Fruit fly (Drosophila melanogaster) whole organism, embryonic: ENCODE results near the gene lute.

Source experiments
- CG10462 ChIP-seq: fragments of 200-800 bp; sonication (Bioruptor generic); optimal IDR thresholded peaks from 2 replicates; lab custom pipeline; 2016; ENCODE audit warnings: missing biosample characterization, missing genetic modification characterization
- CG10959 ChIP-seq: fragments of 200-800 bp; sonication (Bioruptor generic); IDR thresholded peaks from 2 replicates; pipeline ENCODE4 v1.3.6; 2022; ENCODE audit warnings: missing biosample characterization, missing genetic modification characterization
- CG12071 ChIP-seq: fragments of 200-800 bp; sonication (Bioruptor generic); optimal IDR thresholded peaks from 3 replicates; lab custom pipeline; 2018; ENCODE audit warnings: missing biosample characterization, mild to moderate bottlenecking, missing genetic modification characterization
- CG12219 ChIP-seq: fragments of 200-800 bp; sonication (Bioruptor generic); optimal IDR thresholded peaks from 3 replicates; lab custom pipeline; 2018; ENCODE audit warnings: missing biosample characterization, mild to moderate bottlenecking, missing genetic modification characterization
- CG12744 ChIP-seq: fragments of 200-800 bp; sonication (Bioruptor generic); optimal IDR thresholded peaks from 2 replicates; lab custom pipeline; 2016; ENCODE audit warnings: missing biosample characterization, missing genetic modification characterization
- CG14710 ChIP-seq: fragments of 200-800 bp; sonication (Bioruptor generic); optimal IDR thresholded peaks from 3 replicates; lab custom pipeline; 2019; ENCODE audit warnings: missing biosample characterization, mild to moderate bottlenecking, missing genetic modification characterization, moderate library complexity
- CG1603 ChIP-seq: fragments of 200-800 bp; sonication (Bioruptor generic); optimal IDR thresholded peaks from 2 replicates; lab custom pipeline; 2019; ENCODE audit warnings: missing biosample characterization, mild to moderate bottlenecking, missing genetic modification characterization, moderate library complexity
- CG17361 ChIP-seq: fragments of 200-800 bp; sonication (Bioruptor generic); IDR thresholded peaks from 3 replicates; pipeline ENCODE4 v1.3.6; 2022; ENCODE audit warnings: missing biosample characterization, missing genetic modification characterization
- CG17568 ChIP-seq: fragments of 200-800 bp; sonication (Bioruptor generic); optimal IDR thresholded peaks from 2 replicates; lab custom pipeline; 2018; ENCODE audit warnings: missing biosample characterization, mild to moderate bottlenecking, missing genetic modification characterization, moderate library complexity
- CG1832 ChIP-seq: fragments of 200-800 bp; sonication (Bioruptor generic); optimal IDR thresholded peaks from 2 replicates; lab custom pipeline; 2017; ENCODE audit warnings: missing biosample characterization, mild to moderate bottlenecking, missing genetic modification characterization, inconsistent platforms
- CG2129 ChIP-seq: fragments of 200-800 bp; sonication (Bioruptor generic); IDR thresholded peaks from 2 replicates; pipeline ENCODE4 v1.3.6; 2022; ENCODE audit warnings: missing biosample characterization, missing genetic modification characterization; ENCODE audit not compliant: partially characterized antibody
- CG30403 ChIP-seq: fragments of 200-800 bp; sonication (Bioruptor generic); optimal IDR thresholded peaks from 3 replicates; lab custom pipeline; 2016; ENCODE audit warnings: missing biosample characterization, missing genetic modification characterization
- CG31365 ChIP-seq: fragments of 200-800 bp; sonication (Bioruptor generic); optimal IDR thresholded peaks from 2 replicates; lab custom pipeline; 2018; ENCODE audit warnings: missing biosample characterization, mild to moderate bottlenecking, missing genetic modification characterization
- CG3847 ChIP-seq: fragments of 200-800 bp; sonication (Bioruptor generic); IDR thresholded peaks from 2 replicates; pipeline ENCODE4 v1.3.6; 2022; ENCODE audit warnings: missing biosample characterization, missing genetic modification characterization
- CG7839 ChIP-seq: fragments of 200-800 bp; sonication (Bioruptor generic); optimal IDR thresholded peaks from 3 replicates; lab custom pipeline; 2018; ENCODE audit warnings: missing biosample characterization, mild to moderate bottlenecking, missing genetic modification characterization, moderate library complexity
- CG8290 ChIP-seq, 3 experiments: fragments of 200-800 bp; sonication (Bioruptor generic); optimal IDR thresholded peaks; 2 replicates each; lab custom pipeline; 2016 to 2019; ENCODE audit warnings: missing biosample characterization in 3 of 3, missing genetic modification characterization in 3 of 3, mild to moderate bottlenecking in 2 of 3, moderate library complexity in 1 of 3
- Eip74EF ChIP-seq, 2 experiments: fragments of 200-800 bp in 1 of 2; fragments of >200 bp in 1 of 2; sonication (Bioruptor generic) in 1 of 2; optimal IDR thresholded peaks; 2 replicates each; lab custom pipeline; 2017 to 2019; ENCODE audit warnings: missing biosample characterization in 2 of 2, missing genetic modification characterization in 2 of 2, mild to moderate bottlenecking in 1 of 2, moderate library complexity in 1 of 2
- Ets97D ChIP-seq: fragments of 200-800 bp; sonication (Bioruptor generic); optimal IDR thresholded peaks from 3 replicates; lab custom pipeline; 2016; ENCODE audit warnings: missing biosample characterization, missing genetic modification characterization
- Gug ChIP-seq: fragments of 200-800 bp; sonication (Bioruptor generic); IDR thresholded peaks from 4 replicates; pipeline ENCODE4 v1.3.6; 2022; ENCODE audit warnings: missing biosample characterization, missing genetic modification characterization
- HLHmδ ChIP-seq: fragments of 200-800 bp; sonication (Bioruptor generic); optimal IDR thresholded peaks from 2 replicates; lab custom pipeline; 2018; ENCODE audit warnings: missing biosample characterization, mild to moderate bottlenecking, missing genetic modification characterization, moderate library complexity
- Hmr ChIP-seq: fragments of 200-800 bp; sonication (Bioruptor generic); optimal IDR thresholded peaks from 3 replicates; lab custom pipeline; 2017; ENCODE audit warnings: mild to moderate bottlenecking, missing biosample characterization, missing genetic modification reagents, missing genetic modification characterization
- Nf-YC ChIP-seq: fragments of 200-800 bp; optimal IDR thresholded peaks from 3 replicates; lab custom pipeline; 2019; ENCODE audit warnings: missing biosample characterization, mild to moderate bottlenecking, missing genetic modification characterization, moderate library complexity
- Poxn ChIP-seq: fragments of 200-800 bp; sonication (Bioruptor generic); IDR thresholded peaks from 2 replicates; pipeline ENCODE4 v1.3.6; 2022; ENCODE audit warnings: missing biosample characterization, missing genetic modification characterization
- Ravus ChIP-seq: fragments of 200-800 bp; sonication (Bioruptor generic); IDR thresholded peaks from 2 replicates; pipeline ENCODE4 v1.3.6; 2022; ENCODE audit warnings: missing biosample characterization, missing genetic modification characterization
- Side ChIP-seq: fragments of 200-800 bp; sonication (Bioruptor generic); optimal IDR thresholded peaks from 2 replicates; lab custom pipeline; 2016; ENCODE audit warnings: missing biosample characterization, missing genetic modification characterization
- Trl ChIP-seq, 3 experiments: fragments of >200 bp in 2 of 3; fragments of 200-800 bp in 1 of 3; sonication (Bioruptor generic) in 1 of 3; optimal IDR thresholded peaks; 2 replicates in 1 of 3; 3 replicates in 2 of 3; lab custom pipeline; 2016 to 2017; ENCODE audit warnings: missing biosample characterization in 1 of 3, missing genetic modification characterization in 1 of 3
- ab ChIP-seq: fragments of 200-800 bp; sonication (Bioruptor generic); optimal IDR thresholded peaks from 2 replicates; lab custom pipeline; 2016; ENCODE audit warnings: missing biosample characterization, missing genetic modification characterization
- bbx ChIP-seq: fragments of 200-800 bp; sonication (Bioruptor generic); IDR thresholded peaks from 2 replicates; pipeline ENCODE4 v1.3.6; 2022; ENCODE audit warnings: missing biosample characterization, missing genetic modification characterization; ENCODE audit not compliant: partially characterized antibody
- cato ChIP-seq: fragments of 200-800 bp; sonication (Bioruptor generic); optimal IDR thresholded peaks from 2 replicates; lab custom pipeline; 2016; ENCODE audit warnings: missing biosample characterization, missing genetic modification characterization, borderline replicate concordance
- dmrt99B ChIP-seq: fragments of 200-800 bp; sonication (Bioruptor generic); optimal IDR thresholded peaks from 2 replicates; lab custom pipeline; 2018; ENCODE audit warnings: missing biosample characterization, mild to moderate bottlenecking, missing genetic modification characterization, moderate library complexity
- fd102C ChIP-seq: fragments of 200-800 bp; sonication (Bioruptor generic); optimal IDR thresholded peaks from 2 replicates; lab custom pipeline; 2018; ENCODE audit warnings: missing biosample characterization, mild to moderate bottlenecking, missing genetic modification characterization, moderate library complexity
- fd64A ChIP-seq: fragments of 200-800 bp; sonication (Bioruptor generic); optimal IDR thresholded peaks from 3 replicates; lab custom pipeline; 2018; ENCODE audit warnings: missing biosample characterization, mild to moderate bottlenecking, missing genetic modification characterization
- gce ChIP-seq: fragments of 200-800 bp; sonication (Bioruptor generic); IDR thresholded peaks from 3 replicates; pipeline ENCODE4 v1.3.6; 2022; ENCODE audit warnings: missing biosample characterization, missing genetic modification characterization
- gcm ChIP-seq: fragments of 200-800 bp; sonication (Bioruptor generic); optimal IDR thresholded peaks from 2 replicates; lab custom pipeline; 2019; ENCODE audit warnings: missing biosample characterization, mild to moderate bottlenecking, missing genetic modification characterization, moderate library complexity
- gem ChIP-seq: fragments of 200-800 bp; sonication (Bioruptor generic); optimal IDR thresholded peaks from 2 replicates; lab custom pipeline; 2019; ENCODE audit warnings: missing biosample characterization, mild to moderate bottlenecking, missing genetic modification characterization, moderate library complexity
- hb ChIP-seq: fragments of 200-800 bp; sonication (Bioruptor generic); IDR thresholded peaks from 3 replicates; pipeline ENCODE4 v1.3.6; 2022; ENCODE audit warnings: missing biosample characterization, missing genetic modification characterization; ENCODE audit not compliant: partially characterized antibody
- insv ChIP-seq, 2 experiments: fragments of 200-800 bp; sonication (Bioruptor generic); optimal IDR thresholded peaks; 3 replicates each; lab custom pipeline; 2016 to 2018; ENCODE audit warnings: missing biosample characterization in 2 of 2, missing genetic modification characterization in 2 of 2
- kay ChIP-seq: fragments of 200-800 bp; sonication (Bioruptor generic); optimal IDR thresholded peaks from 2 replicates; lab custom pipeline; 2016; ENCODE audit warnings: missing biosample characterization, missing genetic modification characterization
- kni ChIP-seq: fragments of 200-800 bp; sonication (Bioruptor generic); optimal IDR thresholded peaks from 3 replicates; lab custom pipeline; 2017; ENCODE audit warnings: mild to moderate bottlenecking, missing biosample characterization, missing genetic modification reagents, missing genetic modification characterization
- onecut ChIP-seq: fragments of 200-800 bp; sonication (Bioruptor generic); IDR thresholded peaks from 2 replicates; pipeline ENCODE4 v1.3.6; 2022; ENCODE audit warnings: missing biosample characterization, missing genetic modification characterization
- salm ChIP-seq: fragments of 200-800 bp; sonication (Bioruptor generic); optimal IDR thresholded peaks from 2 replicates; lab custom pipeline; 2018; ENCODE audit warnings: missing biosample characterization, mild to moderate bottlenecking, missing genetic modification characterization
- sd ChIP-seq: fragments of 200-800 bp; sonication (Bioruptor generic); optimal IDR thresholded peaks from 3 replicates; lab custom pipeline; 2018; ENCODE audit warnings: missing biosample characterization, mild to moderate bottlenecking, missing genetic modification characterization, moderate library complexity
- slou ChIP-seq: fragments of 200-800 bp; sonication (Bioruptor generic); optimal IDR thresholded peaks from 3 replicates; lab custom pipeline; 2016; ENCODE audit warnings: missing biosample characterization, missing genetic modification characterization
- so ChIP-seq: fragments of 200-800 bp; sonication (Bioruptor generic); IDR thresholded peaks from 3 replicates; pipeline ENCODE4 v1.3.6; 2022; ENCODE audit warnings: missing biosample characterization, missing genetic modification characterization
- tap ChIP-seq: fragments of 200-800 bp; optimal IDR thresholded peaks from 3 replicates; lab custom pipeline; 2019; ENCODE audit warnings: missing biosample characterization, mild to moderate bottlenecking, missing genetic modification characterization, moderate library complexity
- tgo ChIP-seq: fragments of 200-800 bp; sonication (Bioruptor generic); IDR thresholded peaks from 3 replicates; pipeline ENCODE4 v1.3.6; 2022; ENCODE audit warnings: missing biosample characterization, missing genetic modification characterization
- vnd ChIP-seq: fragments of 200-800 bp; sonication (Bioruptor generic); IDR thresholded peaks from 3 replicates; pipeline ENCODE4 v1.3.6; 2022; ENCODE audit warnings: missing biosample characterization, missing genetic modification characterization; ENCODE audit not compliant: partially characterized antibody
- zf30C ChIP-seq: fragments of 200-800 bp; sonication (Bioruptor generic); optimal IDR thresholded peaks from 3 replicates; lab custom pipeline; 2018; ENCODE audit warnings: missing biosample characterization, mild to moderate bottlenecking, missing genetic modification characterization

Gene lute

DNA sequence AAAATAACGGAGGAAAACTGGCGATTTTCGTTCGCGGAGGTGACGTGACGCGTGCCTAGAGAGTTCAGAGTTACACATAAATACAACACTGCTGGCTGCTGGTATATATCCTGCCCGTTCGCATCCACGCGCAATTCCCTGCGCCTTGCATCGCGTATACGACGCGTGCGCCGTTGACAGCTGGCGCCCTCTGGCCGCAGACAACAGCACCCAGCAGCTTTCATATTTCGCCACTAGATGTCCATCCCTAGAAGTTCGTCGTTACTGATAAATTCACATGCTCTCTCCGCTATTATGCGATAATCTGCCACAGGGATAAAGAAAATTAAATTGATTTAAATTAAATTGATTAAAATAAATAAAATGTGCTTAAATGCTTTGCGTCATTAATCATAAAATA lies 22.7 kb downstream of the lute start, which contains the start of gene Sur-8 (continued):
- no peak for TF ChIP-seq CG10462 (GFP tag; lab: Kevin White, UChicago)
- TF ChIP-seq gce (GFP tag; lab: Robert Waterston, UW), result 0 out of 3 replicates have a peak, but pooled peaks have one; percentile 15
- no peak for TF ChIP-seq Poxn (GFP tag; lab: Robert Waterston, UW)
- no peak for TF ChIP-seq fd102C (GFP tag; lab: Kevin White, UChicago)
- peak; percentile 67 for TF ChIP-seq HLHmδ (GFP tag; lab: Kevin White, UChicago)
- no peak for TF ChIP-seq vnd (GFP tag; lab: Robert Waterston, UW)
- TF ChIP-seq Ravus, result no peak; the same call in 1 of the 2 replicates
- TF ChIP-seq CG30403, result peak; percentile 65
- TF ChIP-seq gcm, result no peak
- no peak for TF ChIP-seq cato (GFP tag; lab: Kevin White, UChicago)
- TF ChIP-seq CG1603 (tag; lab: Kevin White, UChicago), result peak; percentile 73
- 0 out of 3 replicates have a peak, but pooled peaks have one; percentile 58 for TF ChIP-seq so (GFP tag; lab: Robert Waterston, UW)
- TF ChIP-seq Side, result peak; percentile 2
- peak; percentile 45 for TF ChIP-seq CG12744
- TF ChIP-seq Nf-YC (tag; lab: Kevin White, UChicago), result peak; percentile 50
- TF ChIP-seq onecut, result peak; percentile 73
- peak; percentile 61 for TF ChIP-seq CG3847 (GFP tag; lab: Robert Waterston, UW)
- peak; percentile 55 for TF ChIP-seq dmrt99B (tag; lab: Kevin White, UChicago)
- peak; percentile 62; the same call in 2 of the 4 replicates for TF ChIP-seq Gug (GFP tag; lab: Robert Waterston, UW)
- TF ChIP-seq CG8290 (GFP tag; optimal IDR thresholded peaks at IDR 0.05; lab: Kevin White, UChicago), result peak; percentile 30
- TF ChIP-seq CG8290 (tag; optimal IDR thresholded peaks at IDR 0.05; lab: Kevin White, UChicago), result peak in 1 of 2 experiments; percentile 90
- peak; percentile 56 for TF ChIP-seq gem (tag; lab: Kevin White, UChicago)
- TF ChIP-seq kni (GFP tag; lab: Kevin White, UChicago), result no peak
- TF ChIP-seq kay, result no peak
- TF ChIP-seq Eip74EF (GFP tag; optimal IDR thresholded peaks at IDR 0.05; lab: Kevin White, UChicago), result no peak
- peak; percentile 23 for TF ChIP-seq tap (tag; lab: Kevin White, UChicago)
- TF ChIP-seq CG14710 (tag; lab: Kevin White, UChicago), result peak; percentile 2
- peak; percentile 45 for TF ChIP-seq Ets97D (GFP tag; lab: Kevin White, UChicago)
- TF ChIP-seq zf30C, result no peak
- no peak for TF ChIP-seq CG1832
- no peak for TF ChIP-seq salm
- TF ChIP-seq Trl (optimal IDR thresholded peaks at IDR 0.05; lab: Kevin White, UChicago), result no peak
- TF ChIP-seq Trl (GFP tag; optimal IDR thresholded peaks at IDR 0.05; lab: Kevin White, UChicago), result peak; percentile 72
- TF ChIP-seq fd64A, result peak; percentile 52
- TF ChIP-seq sd (tag; lab: Kevin White, UChicago), result no peak
- TF ChIP-seq Hmr (GFP tag; lab: Kevin White, UChicago), result peak; percentile 76
- no peak for TF ChIP-seq bbx (GFP tag; lab: Robert Waterston, UW)
- peak; percentile 65; the same call in 2 of the 3 replicates for TF ChIP-seq CG17361 (GFP tag; lab: Robert Waterston, UW)
- TF ChIP-seq CG12071 (GFP tag; lab: Kevin White, UChicago), result peak; percentile 48
- peak; percentile 17 for TF ChIP-seq slou (GFP tag; lab: Kevin White, UChicago)
- TF ChIP-seq CG31365 (tag; lab: Kevin White, UChicago), result peak; percentile 11
- peak; percentile 29; the same call in 1 of the 2 replicates for TF ChIP-seq CG10959 (GFP tag; lab: Robert Waterston, UW)
- TF ChIP-seq CG2129 (GFP tag; lab: Robert Waterston, UW), result no peak
- TF ChIP-seq tgo, result peak; percentile 67; the same call in 2 of the 3 replicates
- no peak for TF ChIP-seq CG17568 (GFP tag; lab: Kevin White, UChicago)
- TF ChIP-seq hb, result no peak
- peak; percentile 69 for TF ChIP-seq CG7839
- no peak for TF ChIP-seq insv (GFP tag; optimal IDR thresholded peaks at IDR 0.05; lab: Kevin White, UChicago)
- peak; percentile 43 for TF ChIP-seq CG12219 (GFP tag; lab: Kevin White, UChicago)
- TF ChIP-seq ab, result no peak
